Fruit fly (Drosophila melanogaster): ENCODE data around the gene PolG2.

The PolG2 gene

dm6 chr2L:13829540-13829939 is 3.4 kb downstream of the PolG2 start, which contains the start of the genes Arpc1 and Orc5:
Arpc1 (minus strand) TSS chr2L:13829741.
Orc5 (plus strand) TSS chr2L:13829837.
- TF ChIP-seq Clk (GFP tag; optimal IDR thresholded peaks at IDR 0.05) (no peak), Hr96 (GFP tag; optimal IDR thresholded peaks at IDR 0.05) (no peak), ovo (GFP tag; optimal IDR thresholded peaks at IDR 0.05) (no peak), CG12768 (GFP tag; optimal IDR thresholded peaks at IDR 0.05) (no peak), pad (GFP tag; optimal IDR thresholded peaks at IDR 0.05) (no peak), CG11617 (GFP tag; optimal IDR thresholded peaks at IDR 0.05) (no peak), Mnt (GFP tag; optimal IDR thresholded peaks at IDR 0.05) (no peak), tj (GFP tag; optimal IDR thresholded peaks at IDR 0.05) (no peak), CG1620 (GFP tag; optimal IDR thresholded peaks at IDR 0.05) (peak; percentile 30), kay (GFP tag; ENCODE audit: borderline replicate concordance) (no peak), toe (GFP tag; optimal IDR thresholded peaks at IDR 0.05) (no peak), CG14711 (tag; optimal IDR thresholded peaks at IDR 0.05) (peak; percentile 14), cnc (optimal IDR thresholded peaks at IDR 0.05) (no peak), CG7045 (GFP tag; optimal IDR thresholded peaks at IDR 0.05) (no peak), bab1 (GFP tag; optimal IDR thresholded peaks at IDR 0.05) (peak; percentile 72), CG5204 (GFP tag; optimal IDR thresholded peaks at IDR 0.05) (no peak), CG7101 (tag; optimal IDR thresholded peaks at IDR 0.05) (peak; percentile 6), Crg-1 (GFP tag; optimal IDR thresholded peaks at IDR 0.05) (peak; percentile 6), CG33017 (tag; optimal IDR thresholded peaks at IDR 0.05) (no peak), cic (GFP tag; optimal IDR thresholded peaks at IDR 0.05) (no peak)

dm6 chr2L:13827557-13827956 is 5.3 kb downstream of the PolG2 start, which contains the start of gene PolG1:
PolG1 (minus strand) TSS chr2L:13827772.
- TF ChIP-seq tj (GFP tag; optimal IDR thresholded peaks at IDR 0.05): no peak
- TF ChIP-seq cic (GFP tag; optimal IDR thresholded peaks at IDR 0.05): no peak
- TF ChIP-seq CG7101 (tag; optimal IDR thresholded peaks at IDR 0.05): no peak
- TF ChIP-seq Crg-1 (GFP tag; optimal IDR thresholded peaks at IDR 0.05): no peak
- TF ChIP-seq CG14711 (tag; optimal IDR thresholded peaks at IDR 0.05): no peak
- TF ChIP-seq ovo (GFP tag; optimal IDR thresholded peaks at IDR 0.05): no peak
- TF ChIP-seq kay (GFP tag; ENCODE audit: borderline replicate concordance): no peak
- no peak for TF ChIP-seq pad (GFP tag; optimal IDR thresholded peaks at IDR 0.05)
- TF ChIP-seq Clk (GFP tag; optimal IDR thresholded peaks at IDR 0.05): no peak
- no peak for TF ChIP-seq CG12768 (GFP tag; optimal IDR thresholded peaks at IDR 0.05)

dm6 chr2L:13820948-13821347 is 12.0 kb downstream of the PolG2 start, which contains the start of gene b:
b (plus strand) TSS chr2L:13821248.
- TF ChIP-seq Hr96 (GFP tag; optimal IDR thresholded peaks at IDR 0.05) (peak; percentile 29), CG7101 (tag; optimal IDR thresholded peaks at IDR 0.05) (no peak)

- TF ChIP-seq cnc (optimal IDR thresholded peaks at IDR 0.05): no peak
- no peak for TF ChIP-seq pad (GFP tag; optimal IDR thresholded peaks at IDR 0.05)
- TF ChIP-seq bab1 (GFP tag; optimal IDR thresholded peaks at IDR 0.05): no peak
- no peak for TF ChIP-seq Hr96 (GFP tag; optimal IDR thresholded peaks at IDR 0.05)
- no peak for TF ChIP-seq Mnt (GFP tag; optimal IDR thresholded peaks at IDR 0.05)
- TF ChIP-seq cic (GFP tag; optimal IDR thresholded peaks at IDR 0.05): no peak
- no peak for TF ChIP-seq CG7101 (tag; optimal IDR thresholded peaks at IDR 0.05)
- TF ChIP-seq CG11617 (GFP tag; optimal IDR thresholded peaks at IDR 0.05): no peak
- TF ChIP-seq CG33017 (tag; optimal IDR thresholded peaks at IDR 0.05): no peak
- TF ChIP-seq ovo (GFP tag; optimal IDR thresholded peaks at IDR 0.05): no peak
- TF ChIP-seq CG14711 (tag; optimal IDR thresholded peaks at IDR 0.05): no peak
- no peak for TF ChIP-seq kay (GFP tag; ENCODE audit: borderline replicate concordance)
- no peak for TF ChIP-seq Crg-1 (GFP tag; optimal IDR thresholded peaks at IDR 0.05)
- TF ChIP-seq CG5204 (GFP tag; optimal IDR thresholded peaks at IDR 0.05): no peak
- TF ChIP-seq tj (GFP tag; optimal IDR thresholded peaks at IDR 0.05): no peak
- no peak for TF ChIP-seq Clk (GFP tag; optimal IDR thresholded peaks at IDR 0.05)
- TF ChIP-seq CG1620 (GFP tag; optimal IDR thresholded peaks at IDR 0.05): no peak
Observed at dm6 chr2L:13820176-13820575, 12.7 kb downstream of the PolG2 start.

dm6 chr2L:13813604-13814178 is 19.2 kb downstream of the PolG2 start, which contains the start of gene Sos:
Sos (plus strand) TSS chr2L:13813816.
- TF ChIP-seq ovo (GFP tag; optimal IDR thresholded peaks at IDR 0.05) (no peak), CG11617 (GFP tag; optimal IDR thresholded peaks at IDR 0.05) (no peak), tj (GFP tag; optimal IDR thresholded peaks at IDR 0.05) (no peak), bab1 (GFP tag; optimal IDR thresholded peaks at IDR 0.05) (peak; percentile 46), Crg-1 (GFP tag; optimal IDR thresholded peaks at IDR 0.05) (no peak), CG14711 (tag; optimal IDR thresholded peaks at IDR 0.05) (peak; percentile 2), cnc (optimal IDR thresholded peaks at IDR 0.05) (no peak), CG1620 (GFP tag; optimal IDR thresholded peaks at IDR 0.05) (no peak), CG12768 (GFP tag; optimal IDR thresholded peaks at IDR 0.05) (no peak), Mnt (GFP tag; optimal IDR thresholded peaks at IDR 0.05) (peak; percentile 35), CG7045 (GFP tag; optimal IDR thresholded peaks at IDR 0.05) (no peak), pad (GFP tag; optimal IDR thresholded peaks at IDR 0.05) (no peak), CG33017 (tag; optimal IDR thresholded peaks at IDR 0.05) (no peak), Hr96 (GFP tag; optimal IDR thresholded peaks at IDR 0.05) (no peak), toe (GFP tag; optimal IDR thresholded peaks at IDR 0.05) (no peak), kay (GFP tag; ENCODE audit: borderline replicate concordance) (no peak), cic (GFP tag; optimal IDR thresholded peaks at IDR 0.05) (no peak), CG7101 (tag; optimal IDR thresholded peaks at IDR 0.05) (no peak), Clk (GFP tag; optimal IDR thresholded peaks at IDR 0.05) (no peak)

dm6 chr2L:13813156-13813555 is 19.7 kb downstream of the PolG2 start, which contains the start of gene CG16888:
CG16888 (minus strand) TSS chr2L:13813256.
- TF ChIP-seq pad (GFP tag; optimal IDR thresholded peaks at IDR 0.05) (no peak), kay (GFP tag; ENCODE audit: borderline replicate concordance) (no peak), Hr96 (GFP tag; optimal IDR thresholded peaks at IDR 0.05) (no peak), Clk (GFP tag; optimal IDR thresholded peaks at IDR 0.05) (no peak), ovo (GFP tag; optimal IDR thresholded peaks at IDR 0.05) (no peak), toe (GFP tag; optimal IDR thresholded peaks at IDR 0.05) (no peak), tj (GFP tag; optimal IDR thresholded peaks at IDR 0.05) (no peak), CG33017 (tag; optimal IDR thresholded peaks at IDR 0.05) (no peak), CG7045 (GFP tag; optimal IDR thresholded peaks at IDR 0.05) (no peak), CG5204 (GFP tag; optimal IDR thresholded peaks at IDR 0.05) (no peak), CG11617 (GFP tag; optimal IDR thresholded peaks at IDR 0.05) (no peak), cnc (optimal IDR thresholded peaks at IDR 0.05) (no peak), Crg-1 (GFP tag; optimal IDR thresholded peaks at IDR 0.05) (no peak), bab1 (GFP tag; optimal IDR thresholded peaks at IDR 0.05) (no peak), CG1620 (GFP tag; optimal IDR thresholded peaks at IDR 0.05) (no peak), CG14711 (tag; optimal IDR thresholded peaks at IDR 0.05) (no peak), CG7101 (tag; optimal IDR thresholded peaks at IDR 0.05) (no peak), Mnt (GFP tag; optimal IDR thresholded peaks at IDR 0.05) (no peak), CG12768 (GFP tag; optimal IDR thresholded peaks at IDR 0.05) (no peak)
